Fruit fly (Drosophila melanogaster): Measurements from ENCODE around the gene CG11899.

DNA sequence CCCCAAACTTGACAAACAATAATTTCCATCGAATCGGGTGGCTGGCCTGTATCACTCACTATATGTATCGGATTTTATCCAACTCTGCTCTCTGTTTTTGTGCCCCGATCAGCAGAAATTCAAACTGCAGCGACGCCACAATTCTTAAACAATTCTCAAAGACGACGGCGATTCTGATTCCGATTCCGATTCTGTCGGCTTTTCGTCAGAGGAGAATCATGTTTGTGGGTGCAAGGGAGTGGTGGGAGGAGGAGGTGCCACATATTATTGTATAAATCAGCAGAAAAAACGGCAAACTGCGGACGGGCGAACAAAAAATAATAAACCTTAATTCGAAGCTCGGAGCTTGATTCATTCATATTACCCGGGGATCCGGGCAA is 16.2 kb downstream of the CG11899 start:
- TF ChIP-seq CG8478 (optimal IDR thresholded peaks at IDR 0.05) (no peak), CTCF (optimal IDR thresholded peaks at IDR 0.05) (no peak)
